Worm (Caenorhabditis elegans) whole organism, late embryonic: ENCODE measurements around the gene ubxn-4.

Experiments
- C38D4.7 ChIP-seq: fragments of 200-800 bp; sonication (Bioruptor generic); optimal IDR thresholded peaks from 2 replicates; lab custom pipeline; 2018; ENCODE audit warnings: mild to moderate bottlenecking, missing genetic modification characterization, moderate library complexity, missing compliant biosample characterization
- K02D7.2 ChIP-seq: sonication (generic microtip); optimal IDR thresholded peaks from 2 replicates; lab custom pipeline; 2017; ENCODE audit warnings: mild to moderate bottlenecking, missing genetic modification characterization, missing compliant biosample characterization
- K09A11.1 ChIP-seq: sonication (generic microtip); optimal IDR thresholded peaks from 2 replicates; lab custom pipeline; 2017; ENCODE audit warnings: antibody characterized with exemption, mild to moderate bottlenecking, missing genetic modification characterization, missing compliant biosample characterization; ENCODE audit not compliant: insufficient read depth
- T23F11.4 ChIP-seq: fragments of 200-800 bp; sonication (Bioruptor generic); optimal IDR thresholded peaks from 2 replicates; lab custom pipeline; 2018; ENCODE audit warnings: mild to moderate bottlenecking, missing genetic modification characterization, missing compliant biosample characterization
- ahr-1 ChIP-seq: sonication (generic microtip); optimal IDR thresholded peaks from 2 replicates; lab custom pipeline; 2016; ENCODE audit warnings: missing genetic modification characterization, missing compliant biosample characterization
- ama-1 ChIP-seq: fragments of 150-350 bp; optimal IDR thresholded peaks from 2 replicates; lab custom pipeline; 2014
- ceh-14 ChIP-seq: sonication (generic microtip); optimal IDR thresholded peaks from 2 replicates; lab custom pipeline; 2016; ENCODE audit warnings: missing genotype, missing genetic modification characterization, missing compliant biosample characterization
- ceh-18 ChIP-seq: sonication (generic microtip); optimal IDR thresholded peaks from 2 replicates; lab custom pipeline; 2016; ENCODE audit warnings: missing genetic modification characterization, missing compliant biosample characterization
- ceh-19 ChIP-seq: fragments of 200-800 bp; sonication (Bioruptor generic); optimal IDR thresholded peaks from 2 replicates; lab custom pipeline; 2018; ENCODE audit warnings: mild to moderate bottlenecking, missing genetic modification characterization, missing compliant biosample characterization
- ceh-2 ChIP-seq: sonication (generic microtip); optimal IDR thresholded peaks from 2 replicates; lab custom pipeline; 2016; ENCODE audit warnings: missing genotype, missing genetic modification characterization, missing compliant biosample characterization
- ceh-22 ChIP-seq: sonication (generic microtip); optimal IDR thresholded peaks from 2 replicates; lab custom pipeline; 2017; ENCODE audit warnings: missing biosample characterization, missing genetic modification characterization
- ceh-24 ChIP-seq: sonication (generic microtip); optimal IDR thresholded peaks from 2 replicates; lab custom pipeline; 2016; ENCODE audit warnings: mild to moderate bottlenecking, missing genetic modification characterization, missing compliant biosample characterization
- ceh-31 ChIP-seq: sonication (generic microtip); optimal IDR thresholded peaks from 2 replicates; lab custom pipeline; 2016; ENCODE audit warnings: missing genetic modification characterization, missing compliant biosample characterization
- ceh-6 ChIP-seq: fragments of 200-800 bp; sonication (Bioruptor generic); optimal IDR thresholded peaks from 2 replicates; lab custom pipeline; 2018; ENCODE audit warnings: mild to moderate bottlenecking, missing genetic modification characterization, missing compliant biosample characterization
- ceh-9 ChIP-seq: sonication (generic microtip); optimal IDR thresholded peaks from 2 replicates; lab custom pipeline; 2016; ENCODE audit warnings: mild to moderate bottlenecking, missing genetic modification characterization, inconsistent platforms, missing compliant biosample characterization
- che-1 ChIP-seq: sonication (generic microtip); optimal IDR thresholded peaks from 2 replicates; lab custom pipeline; 2016; ENCODE audit warnings: mild to moderate bottlenecking, missing genetic modification characterization, missing compliant biosample characterization
- dmd-4 ChIP-seq: sonication (generic microtip); optimal IDR thresholded peaks from 2 replicates; lab custom pipeline; 2016; ENCODE audit warnings: borderline replicate concordance, missing genetic modification characterization, missing compliant biosample characterization
- dve-1 ChIP-seq: sonication (generic microtip); optimal IDR thresholded peaks from 2 replicates; lab custom pipeline; 2017; ENCODE audit warnings: antibody characterized with exemption, mild to moderate bottlenecking, missing genetic modification characterization, missing compliant biosample characterization
- elt-2 ChIP-seq: sonication (generic microtip); optimal IDR thresholded peaks from 2 replicates; lab custom pipeline; 2016; ENCODE audit warnings: missing genetic modification reagents, missing genetic modification characterization, missing compliant biosample characterization
- fkh-10 ChIP-seq: fragments of 150-350 bp; optimal IDR thresholded peaks from 2 replicates; lab custom pipeline; 2014; ENCODE audit warnings: missing biosample characterization, missing genetic modification reagents, missing genetic modification characterization
- hlh-15 ChIP-seq: sonication (generic microtip); optimal IDR thresholded peaks from 2 replicates; lab custom pipeline; 2016; ENCODE audit warnings: missing genetic modification characterization, missing compliant biosample characterization
- hlh-30 ChIP-seq: sonication (generic microtip); optimal IDR thresholded peaks from 2 replicates; lab custom pipeline; 2017; ENCODE audit warnings: antibody characterized with exemption, missing genetic modification characterization, missing compliant biosample characterization; ENCODE audit not compliant: insufficient read depth
- hlh-6 ChIP-seq: sonication (generic microtip); optimal IDR thresholded peaks from 2 replicates; lab custom pipeline; 2016; ENCODE audit warnings: missing genotype, missing genetic modification characterization, missing compliant biosample characterization
- lim-6 ChIP-seq: sonication (generic microtip); optimal IDR thresholded peaks from 2 replicates; lab custom pipeline; 2016; ENCODE audit warnings: missing genetic modification characterization, missing compliant biosample characterization
- lin-11 ChIP-seq: fragments of 200-800 bp; sonication (Bioruptor generic); optimal IDR thresholded peaks from 2 replicates; lab custom pipeline; 2018; ENCODE audit warnings: mild to moderate bottlenecking, missing genetic modification characterization, missing compliant biosample characterization
- nfya-1 ChIP-seq: sonication (generic microtip); optimal IDR thresholded peaks from 2 replicates; lab custom pipeline; 2017; ENCODE audit warnings: missing genetic modification characterization, mild to moderate bottlenecking, missing compliant biosample characterization, antibody characterized with exemption, moderate library complexity
- nhr-11 ChIP-seq: fragments of 150-350 bp; optimal IDR thresholded peaks from 2 replicates; lab custom pipeline; 2014; ENCODE audit warnings: missing biosample characterization, missing genetic modification characterization
- nhr-232 ChIP-seq: sonication (generic microtip); optimal IDR thresholded peaks from 2 replicates; lab custom pipeline; 2016; ENCODE audit warnings: missing genetic modification characterization, missing compliant biosample characterization
- npax-4 ChIP-seq: sonication (generic microtip); optimal IDR thresholded peaks from 2 replicates; lab custom pipeline; 2016; ENCODE audit warnings: missing genetic modification characterization, missing compliant biosample characterization
- pag-3 ChIP-seq: sonication (generic microtip); optimal IDR thresholded peaks from 2 replicates; lab custom pipeline; 2016; ENCODE audit warnings: missing compliant biosample characterization, missing genetic modification characterization, borderline replicate concordance
- pat-9 ChIP-seq: fragments of 200-800 bp; sonication (Bioruptor generic); optimal IDR thresholded peaks from 2 replicates; lab custom pipeline; 2018; ENCODE audit warnings: mild to moderate bottlenecking, missing genetic modification characterization, moderate library complexity, missing compliant biosample characterization
- pax-1 ChIP-seq: fragments of 150-350 bp; optimal IDR thresholded peaks from 2 replicates; lab custom pipeline; 2014; ENCODE audit warnings: missing biosample characterization, missing genetic modification characterization
- pha-4 ChIP-seq: fragments of 150-350 bp; optimal IDR thresholded peaks from 2 replicates; lab custom pipeline; 2018; ENCODE audit warnings: missing biosample characterization, missing genetic modification reagents, missing genetic modification characterization
- pros-1 ChIP-seq: fragments of 150-350 bp; optimal IDR thresholded peaks from 2 replicates; lab custom pipeline; 2014; ENCODE audit warnings: missing biosample characterization, missing genetic modification reagents, missing genetic modification characterization
- ref-2 ChIP-seq: sonication (generic microtip); optimal IDR thresholded peaks from 2 replicates; lab custom pipeline; 2016; ENCODE audit warnings: missing genetic modification characterization, missing compliant biosample characterization
- rnt-1 ChIP-seq: sonication (generic microtip); optimal IDR thresholded peaks from 2 replicates; lab custom pipeline; 2016; ENCODE audit warnings: missing genetic modification characterization, missing compliant biosample characterization
- sdc-2 ChIP-seq: sonication (generic microtip); optimal IDR thresholded peaks from 2 replicates; lab custom pipeline; 2016; ENCODE audit warnings: missing genotype, missing genetic modification characterization, missing compliant biosample characterization
- sox-4 ChIP-seq: sonication (generic microtip); optimal IDR thresholded peaks from 2 replicates; lab custom pipeline; 2017; ENCODE audit warnings: mild to moderate bottlenecking, missing genetic modification characterization, inconsistent platforms, missing compliant biosample characterization
- tbx-7 ChIP-seq: sonication (generic microtip); optimal IDR thresholded peaks from 2 replicates; lab custom pipeline; 2016; ENCODE audit warnings: missing genotype, missing genetic modification characterization, missing compliant biosample characterization
- unc-86 ChIP-seq: sonication (generic microtip); optimal IDR thresholded peaks from 2 replicates; lab custom pipeline; 2016; ENCODE audit warnings: missing genetic modification characterization, missing compliant biosample characterization
- ztf-16 ChIP-seq: sonication (generic microtip); optimal IDR thresholded peaks from 2 replicates; lab custom pipeline; 2017; ENCODE audit warnings: missing genetic modification characterization, missing compliant biosample characterization

ubxn-4 gene

DNA sequence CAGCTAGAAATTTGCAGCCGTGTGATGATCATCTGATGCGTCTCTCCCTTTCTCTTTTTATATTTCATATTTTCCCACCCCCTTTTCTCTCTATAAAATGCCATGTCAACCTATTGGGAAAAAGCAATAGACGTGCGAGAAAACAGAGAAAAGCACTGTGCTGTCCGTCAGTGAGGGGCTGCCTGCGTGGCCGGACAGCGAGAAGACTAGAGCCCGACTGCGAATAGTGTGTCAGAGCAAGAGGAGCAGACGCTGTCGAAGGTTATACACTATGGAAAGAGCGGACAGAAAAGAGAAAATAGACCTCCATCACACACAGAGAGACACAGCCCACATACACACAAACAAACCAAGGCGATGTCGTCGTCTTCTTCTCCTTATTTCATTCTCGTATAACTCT is 19.7 kb upstream of the ubxn-4 start (continued):
- TF ChIP-seq ceh-14, result no peak
- no peak for TF ChIP-seq ceh-9 (tag; lab: Kevin White, UChicago)
- no peak for TF ChIP-seq rnt-1 (tag; lab: Kevin White, UChicago)
- TF ChIP-seq lin-11, result no peak
- no peak for TF ChIP-seq ztf-16 (tag; lab: Kevin White, UChicago)
- TF ChIP-seq nfya-1, result peak; percentile 85
- TF ChIP-seq pha-4 (tag; lab: Kevin White, UChicago), result no peak
- TF ChIP-seq pag-3 (tag; lab: Kevin White, UChicago), result no peak
- TF ChIP-seq K09A11.1 (tag; lab: Kevin White, UChicago), result no peak
- peak; percentile 10 for TF ChIP-seq pros-1 (tag; lab: Kevin White, UChicago)
- no peak for TF ChIP-seq tbx-7 (tag; lab: Kevin White, UChicago)
- TF ChIP-seq ama-1 (lab: Kevin White, UChicago), result no peak
- TF ChIP-seq pax-1 (tag; lab: Kevin White, UChicago), result no peak
- peak; percentile 58 for TF ChIP-seq ref-2
- no peak for TF ChIP-seq C38D4.7 (GFP tag; lab: Kevin White, UChicago)
- no peak for TF ChIP-seq sox-4 (tag; lab: Kevin White, UChicago)
- no peak for TF ChIP-seq lim-6 (tag; lab: Kevin White, UChicago)
- TF ChIP-seq ceh-2 (tag; lab: Kevin White, UChicago), result peak; percentile 43
- no peak for TF ChIP-seq hlh-30 (tag; lab: Kevin White, UChicago)
- peak; percentile 16 for TF ChIP-seq sdc-2 (tag; lab: Kevin White, UChicago)
- no peak for TF ChIP-seq ahr-1 (tag; lab: Kevin White, UChicago)
- TF ChIP-seq ceh-19 (GFP tag; lab: Kevin White, UChicago), result no peak
- TF ChIP-seq pat-9 (tag; lab: Kevin White, UChicago), result no peak
- TF ChIP-seq npax-4 (tag; lab: Kevin White, UChicago), result no peak
- peak; percentile 59 for TF ChIP-seq ceh-31 (tag; lab: Kevin White, UChicago)
- TF ChIP-seq K02D7.2 (tag; lab: Kevin White, UChicago), result no peak
- no peak for TF ChIP-seq T23F11.4
- TF ChIP-seq ceh-18 (tag; lab: Kevin White, UChicago), result peak; percentile 59
- TF ChIP-seq fkh-10 (GFP tag; lab: Kevin White, UChicago), result no peak
- TF ChIP-seq unc-86, result no peak
- TF ChIP-seq dve-1, result no peak
- TF ChIP-seq nhr-11 (tag; lab: Kevin White, UChicago), result no peak
- TF ChIP-seq nhr-232 (tag; lab: Kevin White, UChicago), result no peak
- TF ChIP-seq ceh-22 (tag; lab: Kevin White, UChicago), result no peak
- TF ChIP-seq hlh-15, result no peak
- peak; percentile 42 for TF ChIP-seq hlh-6 (tag; lab: Kevin White, UChicago)
- no peak for TF ChIP-seq ceh-24
- TF ChIP-seq ceh-6 (GFP tag; lab: Kevin White, UChicago), result no peak
- no peak for TF ChIP-seq dmd-4 (tag; lab: Kevin White, UChicago)
- no peak for TF ChIP-seq che-1 (tag; lab: Kevin White, UChicago)

DNA sequence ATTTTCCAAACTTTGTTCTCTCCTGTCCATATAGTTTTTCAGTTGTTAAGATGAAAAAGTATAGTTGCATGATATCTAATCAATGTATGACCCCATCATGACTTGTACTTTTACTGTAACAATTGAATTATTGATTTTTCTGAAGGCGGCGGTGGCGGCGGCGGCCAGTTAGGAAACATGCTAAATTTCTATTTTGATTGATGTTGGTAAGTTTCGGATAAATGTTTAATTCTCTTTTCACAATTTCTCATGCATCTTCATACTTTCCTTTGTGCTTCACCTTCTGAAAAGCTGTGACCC is 12.6 kb upstream of the ubxn-4 start, which contains the start of gene sor-1:
Gene sor-1 (plus strand): TSS at position 201 of the 300 bp plus-strand sequence.
- TF ChIP-seq rnt-1 (tag; lab: Kevin White, UChicago) (no peak), T23F11.4 (no peak), elt-2 (tag; lab: Kevin White, UChicago) (no peak), unc-86 (no peak)
